Fruit fly (Drosophila melanogaster) whole organism, embryonic: ENCODE data around the gene PGAP2.
A peak's percentile ranks its signal among the peaks of the same experiment; 100 is the strongest.

ENCODE experiments used
- ATbp ChIP-seq: fragments of 200-800 bp; sonication (Bioruptor generic); optimal IDR thresholded peaks from 2 replicates; lab custom pipeline; 2017; ENCODE audit warnings: missing biosample characterization, mild to moderate bottlenecking, missing genetic modification characterization, missing genetic modification reagents
- Antp ChIP-seq: fragments of 200-800 bp; sonication (Bioruptor generic); optimal IDR thresholded peaks from 3 replicates; lab custom pipeline; 2016; ENCODE audit warnings: missing biosample characterization, missing genetic modification characterization
- CG10267 ChIP-seq: fragments of 200-800 bp; sonication (Bioruptor generic); optimal IDR thresholded peaks from 2 replicates; lab custom pipeline; 2018; ENCODE audit warnings: missing biosample characterization, mild to moderate bottlenecking, missing genetic modification characterization, moderate library complexity
- CG10366 ChIP-seq: fragments of 200-800 bp; sonication (Bioruptor generic); IDR thresholded peaks from 2 replicates; pipeline ENCODE4 v1.3.6; 2022; ENCODE audit warnings: missing biosample characterization, missing genetic modification characterization
- CG11695 ChIP-seq: fragments of 200-800 bp; sonication (Bioruptor generic); IDR thresholded peaks from 3 replicates; pipeline ENCODE4 v1.3.6; 2022; ENCODE audit warnings: missing biosample characterization, missing genetic modification characterization
- CG12071 ChIP-seq: fragments of 200-800 bp; sonication (Bioruptor generic); optimal IDR thresholded peaks from 3 replicates; lab custom pipeline; 2018; ENCODE audit warnings: missing biosample characterization, mild to moderate bottlenecking, missing genetic modification characterization
- CG13424 ChIP-seq: fragments of 200-800 bp; sonication (Bioruptor generic); optimal IDR thresholded peaks from 2 replicates; lab custom pipeline; 2019; ENCODE audit warnings: missing biosample characterization, mild to moderate bottlenecking, missing genetic modification characterization, moderate library complexity
- CG15601 ChIP-seq: fragments of 200-800 bp; sonication (Bioruptor generic); optimal IDR thresholded peaks from 3 replicates; lab custom pipeline; 2019; ENCODE audit warnings: missing biosample characterization, mild to moderate bottlenecking, missing genetic modification characterization, moderate library complexity
- CG17186 ChIP-seq: fragments of 200-800 bp; sonication (Bioruptor generic); optimal IDR thresholded peaks from 3 replicates; lab custom pipeline; 2017; ENCODE audit warnings: missing biosample characterization, missing genetic modification reagents, missing genetic modification characterization
- CG17359 ChIP-seq: fragments of 200-800 bp; sonication (Bioruptor generic); optimal IDR thresholded peaks from 3 replicates; lab custom pipeline; 2018; ENCODE audit warnings: missing biosample characterization, mild to moderate bottlenecking, missing genetic modification characterization, moderate library complexity
- CG1832 ChIP-seq: fragments of 200-800 bp; sonication (Bioruptor generic); optimal IDR thresholded peaks from 2 replicates; lab custom pipeline; 2017; ENCODE audit warnings: missing biosample characterization, mild to moderate bottlenecking, missing genetic modification characterization, inconsistent platforms
- CG18599 ChIP-seq: fragments of 200-800 bp; sonication (Bioruptor generic); optimal IDR thresholded peaks from 3 replicates; lab custom pipeline; 2017; ENCODE audit warnings: missing biosample characterization, missing genetic modification characterization, mild to moderate bottlenecking, moderate library complexity, missing genetic modification reagents
- CG2120 ChIP-seq: fragments of 200-800 bp; sonication (Bioruptor generic); optimal IDR thresholded peaks from 3 replicates; lab custom pipeline; 2016; ENCODE audit warnings: missing biosample characterization, missing genetic modification characterization
- CG32772 ChIP-seq: fragments of 200-800 bp; sonication (Bioruptor generic); IDR thresholded peaks from 2 replicates; pipeline ENCODE4 v1.3.6; 2022; ENCODE audit warnings: missing biosample characterization, missing genetic modification characterization
- CG5180 ChIP-seq: fragments of 200-800 bp; sonication (Bioruptor generic); optimal IDR thresholded peaks from 3 replicates; lab custom pipeline; 2017; ENCODE audit warnings: missing biosample characterization, missing genetic modification characterization, mild to moderate bottlenecking, moderate library complexity, missing genetic modification reagents
- CG7745 ChIP-seq: fragments of 200-800 bp; sonication (Bioruptor generic); optimal IDR thresholded peaks from 2 replicates; lab custom pipeline; 2018; ENCODE audit warnings: missing biosample characterization, mild to moderate bottlenecking, missing genetic modification characterization, moderate library complexity
- CG7786 ChIP-seq: fragments of 200-800 bp; sonication (Bioruptor generic); optimal IDR thresholded peaks from 2 replicates; lab custom pipeline; 2016; ENCODE audit warnings: missing biosample characterization, missing genetic modification characterization
- CG9437 ChIP-seq: fragments of 200-800 bp; sonication (Bioruptor generic); optimal IDR thresholded peaks from 2 replicates; lab custom pipeline; 2018; ENCODE audit warnings: missing biosample characterization, mild to moderate bottlenecking, missing genetic modification characterization
- CHES-1-like ChIP-seq: fragments of 200-800 bp; sonication (Bioruptor generic); optimal IDR thresholded peaks from 2 replicates; lab custom pipeline; 2016; ENCODE audit warnings: missing biosample characterization, missing genetic modification characterization
- D19A ChIP-seq: fragments of 200-800 bp; optimal IDR thresholded peaks from 3 replicates; lab custom pipeline; 2019; ENCODE audit warnings: missing biosample characterization, mild to moderate bottlenecking, missing genetic modification characterization, moderate library complexity
- H2.0 ChIP-seq: fragments of 200-800 bp; sonication (Bioruptor generic); IDR thresholded peaks from 2 replicates; pipeline ENCODE4 v1.3.6; 2022; ENCODE audit warnings: missing biosample characterization, missing genetic modification characterization
- HLH54F ChIP-seq: fragments of 200-800 bp; sonication (Bioruptor generic); optimal IDR thresholded peaks from 3 replicates; lab custom pipeline; 2016; ENCODE audit warnings: missing biosample characterization, missing genetic modification characterization
- Hr78 ChIP-seq, 2 experiments: fragments of 200-800 bp in 1 of 2; fragments of >200 bp in 1 of 2; sonication (Bioruptor generic) in 1 of 2; optimal IDR thresholded peaks; 2 replicates each; lab custom pipeline; 2017 to 2019; ENCODE audit warnings: missing biosample characterization in 2 of 2, missing genetic modification characterization in 2 of 2, mild to moderate bottlenecking in 1 of 2, moderate library complexity in 1 of 2
- Hsf ChIP-seq: fragments of 200-800 bp; sonication (Bioruptor generic); optimal IDR thresholded peaks from 3 replicates; lab custom pipeline; 2016; ENCODE audit warnings: missing biosample characterization, missing genetic modification characterization
- Jarid2 ChIP-seq: fragments of 200-800 bp; sonication (Bioruptor generic); optimal IDR thresholded peaks from 3 replicates; lab custom pipeline; 2017; ENCODE audit warnings: mild to moderate bottlenecking, missing biosample characterization, missing genetic modification reagents, missing genetic modification characterization
- Med ChIP-seq: fragments of 200-800 bp; sonication (Bioruptor generic); peaks from one replicate; lab custom pipeline; 2016; ENCODE audit warnings: missing biosample characterization, missing genetic modification characterization, mild to moderate bottlenecking, inconsistent platforms, moderate library complexity
- Meics ChIP-seq: fragments of 200-800 bp; sonication (Bioruptor generic); optimal IDR thresholded peaks from 2 replicates; lab custom pipeline; 2017; ENCODE audit warnings: missing biosample characterization, mild to moderate bottlenecking, missing genetic modification characterization
- NC2β ChIP-seq: fragments of 200-800 bp; sonication (Bioruptor generic); optimal IDR thresholded peaks from 2 replicates; lab custom pipeline; 2016; ENCODE audit warnings: missing biosample characterization, missing genetic modification characterization
- Ptx1 ChIP-seq: fragments of 200-800 bp; sonication (Bioruptor generic); IDR thresholded peaks from 2 replicates; pipeline ENCODE4 v1.3.6; 2022; ENCODE audit warnings: missing biosample characterization, missing genetic modification characterization
- Side ChIP-seq: fragments of 200-800 bp; sonication (Bioruptor generic); optimal IDR thresholded peaks from 2 replicates; lab custom pipeline; 2016; ENCODE audit warnings: missing biosample characterization, missing genetic modification characterization
- Six4 ChIP-seq: fragments of 200-800 bp; sonication (Bioruptor generic); optimal IDR thresholded peaks from 2 replicates; lab custom pipeline; 2016; ENCODE audit warnings: missing biosample characterization, missing genetic modification characterization
- ara ChIP-seq: fragments of 200-800 bp; sonication (Bioruptor generic); IDR thresholded peaks from 2 replicates; pipeline ENCODE4 v1.3.6; 2022; ENCODE audit warnings: missing biosample characterization, missing genetic modification characterization
- bsh ChIP-seq, 2 experiments: fragments of 200-800 bp; sonication (Bioruptor generic); optimal IDR thresholded peaks; 2 replicates each; lab custom pipeline; 2017 to 2018; ENCODE audit warnings: mild to moderate bottlenecking in 2 of 2, missing biosample characterization in 2 of 2, missing genetic modification characterization in 2 of 2, moderate library complexity in 1 of 2
- exex ChIP-seq: fragments of 200-800 bp; sonication (Bioruptor generic); optimal IDR thresholded peaks from 4 replicates; lab custom pipeline; 2018; ENCODE audit warnings: missing biosample characterization, mild to moderate bottlenecking, missing genetic modification characterization, moderate library complexity
- grn ChIP-seq: fragments of 200-800 bp; sonication (Bioruptor generic); optimal IDR thresholded peaks from 3 replicates; lab custom pipeline; 2017; ENCODE audit warnings: missing biosample characterization, missing genetic modification characterization
- mirr ChIP-seq: fragments of 200-800 bp; sonication (Bioruptor generic); optimal IDR thresholded peaks from 3 replicates; lab custom pipeline; 2018; ENCODE audit warnings: missing biosample characterization, mild to moderate bottlenecking, missing genetic modification characterization
- otp ChIP-seq: fragments of 200-800 bp; sonication (Bioruptor generic); IDR thresholded peaks from 3 replicates; pipeline ENCODE4, ENCODE4 v1.3.6; 2022; ENCODE audit warnings: missing biosample characterization, missing genetic modification characterization
- pita ChIP-seq: fragments of 200-800 bp; sonication (Bioruptor generic); optimal IDR thresholded peaks from 2 replicates; lab custom pipeline; 2017; ENCODE audit warnings: missing biosample characterization, mild to moderate bottlenecking, missing genetic modification characterization
- pnt ChIP-seq: fragments of 200-800 bp; sonication (Bioruptor generic); optimal IDR thresholded peaks from 3 replicates; lab custom pipeline; 2016; ENCODE audit warnings: missing biosample characterization, missing genetic modification characterization
- ranshi ChIP-seq: fragments of 200-800 bp; sonication (Bioruptor generic); IDR thresholded peaks from 2 replicates; pipeline ENCODE4 v1.3.6; 2022; ENCODE audit warnings: missing biosample characterization, missing genetic modification characterization
- row ChIP-seq: fragments of 200-800 bp; sonication (Bioruptor generic); IDR thresholded peaks from 3 replicates; pipeline ENCODE4 v1.3.6; 2022; ENCODE audit warnings: missing biosample characterization, missing genetic modification characterization
- sc ChIP-seq, 3 experiments: fragments of >200 bp in 2 of 3; fragments of 200-800 bp in 1 of 3; sonication (Bioruptor generic) in 1 of 3; optimal IDR thresholded peaks; 2 replicates in 2 of 3; 3 replicates in 1 of 3; lab custom pipeline; 2017; ENCODE audit warnings: mild to moderate bottlenecking in 1 of 3, missing biosample characterization in 1 of 3, missing genetic modification characterization in 1 of 3, missing genetic modification reagents in 1 of 3
- sens ChIP-seq: fragments of 200-800 bp; sonication (Bioruptor generic); peaks from one replicate; lab custom pipeline; 2016; ENCODE audit warnings: missing biosample characterization, missing genetic modification characterization
- seq ChIP-seq: fragments of 200-800 bp; sonication (Bioruptor generic); IDR thresholded peaks from 2 replicates; pipeline ENCODE4 v1.3.6; 2022; ENCODE audit warnings: missing biosample characterization, missing genetic modification characterization
- sisA ChIP-seq: fragments of 200-800 bp; sonication (Bioruptor generic); IDR thresholded peaks from 2 replicates; pipeline ENCODE4 v1.3.6; 2022; ENCODE audit warnings: missing biosample characterization, missing genetic modification characterization
- stc ChIP-seq: fragments of 200-800 bp; sonication (Bioruptor generic); IDR thresholded peaks from 2 replicates; pipeline ENCODE4 v1.3.6; 2022; ENCODE audit warnings: missing biosample characterization, missing genetic modification characterization
- sug ChIP-seq: fragments of 200-800 bp; optimal IDR thresholded peaks from 2 replicates; lab custom pipeline; 2019; ENCODE audit warnings: missing biosample characterization, mild to moderate bottlenecking, missing genetic modification characterization, moderate library complexity

PGAP2 gene

DNA sequence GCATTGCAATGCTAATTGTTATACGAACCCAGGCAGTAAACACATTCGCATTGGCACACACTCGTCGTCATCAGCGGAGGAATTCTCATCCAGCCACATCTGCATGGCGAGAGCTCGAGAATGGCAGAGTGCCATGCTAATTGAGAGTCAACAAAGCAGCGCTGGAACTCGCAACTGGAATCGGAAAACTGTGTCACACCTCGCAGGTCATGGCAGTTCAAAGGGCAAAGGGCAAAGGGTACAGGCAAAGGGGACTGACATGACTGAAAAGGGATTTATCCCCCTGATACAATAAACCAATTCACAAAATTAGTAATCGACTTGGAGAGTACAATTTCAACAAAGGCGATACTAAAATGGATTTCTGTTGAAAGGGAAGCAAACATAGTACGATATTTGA is 20.7 kb upstream of the PGAP2 start:
- TF ChIP-seq Hr78 (GFP tag; optimal IDR thresholded peaks at IDR 0.05; lab: Kevin White, UChicago): peak in 1 of 2 experiments; percentile 84
- TF ChIP-seq D19A (tag; lab: Kevin White, UChicago): no peak

DNA sequence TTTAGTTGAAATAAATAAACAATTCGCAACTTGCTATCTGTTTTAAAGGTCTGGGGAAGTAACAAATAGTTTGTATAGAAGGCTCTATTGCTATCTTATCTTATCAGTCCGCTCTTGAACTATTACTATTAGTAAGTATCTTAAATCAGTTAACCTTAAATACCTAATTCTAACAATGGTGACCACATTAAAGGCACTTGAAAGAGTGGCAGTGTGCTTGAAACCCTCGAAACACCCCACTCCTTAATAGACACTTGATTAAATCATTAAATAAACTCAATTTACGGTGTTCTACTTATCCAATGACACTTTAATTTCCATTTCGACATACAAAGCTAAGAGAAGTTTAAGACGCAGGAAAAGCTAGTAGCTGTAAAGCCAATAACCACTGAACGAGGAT is 19.5 kb upstream of the PGAP2 start:
- TF ChIP-seq pita (GFP tag; lab: Kevin White, UChicago) (no peak), exex (tag; lab: Kevin White, UChicago) (peak; percentile 97), grn (GFP tag; lab: Kevin White, UChicago) (peak; percentile 22), H2.0 (GFP tag; lab: Robert Waterston, UW) (no peak), CG15601 (tag; lab: Kevin White, UChicago) (no peak), sug (peak; percentile 29), mirr (GFP tag; lab: Kevin White, UChicago) (peak; percentile 62), ara (GFP tag; lab: Robert Waterston, UW) (no peak), CG13424 (tag; lab: Kevin White, UChicago) (no peak), CG1832 (no peak), HLH54F (GFP tag; lab: Kevin White, UChicago) (no peak), CG18599 (GFP tag; lab: Kevin White, UChicago) (peak; percentile 3), Side (no peak), CG7745 (tag; lab: Kevin White, UChicago) (no peak), CG5180 (GFP tag; lab: Kevin White, UChicago) (no peak), Med (GFP tag; lab: Kevin White, UChicago) (peak; percentile 3), CG12071 (GFP tag; lab: Kevin White, UChicago) (no peak), Meics (GFP tag; lab: Kevin White, UChicago) (no peak)

DNA sequence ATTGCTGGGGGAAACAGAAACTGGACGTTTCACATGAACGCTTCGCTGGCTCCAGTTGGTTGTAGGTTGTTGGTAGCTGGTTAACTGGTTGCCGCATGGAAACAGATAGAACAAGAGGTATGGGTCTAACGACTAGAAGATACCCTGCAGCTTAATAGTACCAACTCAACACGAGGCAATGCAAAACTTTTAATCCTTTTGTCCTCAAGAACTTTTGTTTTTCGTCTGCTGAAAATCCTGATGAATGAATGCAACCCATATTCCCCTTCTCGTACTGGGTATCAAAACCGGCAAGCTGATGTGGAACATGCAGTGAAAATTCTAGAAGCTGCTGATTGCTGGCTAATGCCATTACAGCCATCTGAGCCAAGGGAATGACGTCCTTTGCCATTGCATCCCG is 18.7 kb upstream of the PGAP2 start:
- TF ChIP-seq stc (GFP tag; lab: Robert Waterston, UW) (no peak), ATbp (GFP tag; lab: Kevin White, UChicago) (peak; percentile 38), Hsf (GFP tag; lab: Kevin White, UChicago) (peak; percentile 65), Jarid2 (GFP tag; lab: Kevin White, UChicago) (no peak), row (GFP tag; lab: Robert Waterston, UW) (peak; percentile 79), CG32772 (GFP tag; lab: Robert Waterston, UW) (0 out of 2 replicates have a peak, but pooled peaks have one; percentile 9), sc (optimal IDR thresholded peaks at IDR 0.05; lab: Kevin White, UChicago) (no peak), sc (GFP tag; optimal IDR thresholded peaks at IDR 0.05; lab: Kevin White, UChicago) (peak; percentile 58), bsh (GFP tag; optimal IDR thresholded peaks at IDR 0.05; lab: Kevin White, UChicago) (peak; percentile 15 to 75), Six4 (no peak), CG17359 (tag; lab: Kevin White, UChicago) (peak; percentile 0), CG9437 (peak; percentile 10), CHES-1-like (GFP tag; lab: Kevin White, UChicago) (peak; percentile 3), pnt (GFP tag; lab: Kevin White, UChicago) (peak; percentile 4), NC2β (peak; percentile 47), Ptx1 (GFP tag; lab: Robert Waterston, UW) (0 out of 2 replicates have a peak, but pooled peaks have one; percentile 9), CG2120 (GFP tag; lab: Kevin White, UChicago) (peak; percentile 59), Antp (GFP tag; lab: Kevin White, UChicago) (peak; percentile 36), sisA (GFP tag; lab: Robert Waterston, UW) (peak; percentile 44; the same call in 1 of the 2 replicates), CG10267 (tag; lab: Kevin White, UChicago) (peak; percentile 5), CG10366 (GFP tag; lab: Robert Waterston, UW) (0 out of 2 replicates have a peak, but pooled peaks have one; percentile 14), CG7786 (peak; percentile 46), otp (GFP tag; lab: Robert Waterston, UW) (peak; percentile 58; the same call in 1 of the 3 replicates), ranshi (GFP tag; lab: Robert Waterston, UW) (peak; percentile 40; the same call in 1 of the 2 replicates), seq (GFP tag; lab: Robert Waterston, UW) (peak; percentile 39; the same call in 1 of the 2 replicates), sens (GFP tag; lab: Kevin White, UChicago) (peak; percentile 89), CG11695 (GFP tag; lab: Robert Waterston, UW) (0 out of 3 replicates have a peak, but pooled peaks have one; percentile 8), CG17186 (GFP tag; lab: Kevin White, UChicago) (no peak)
